Worm (Caenorhabditis elegans): ENCODE results near the gene rdl-1.

DNA sequence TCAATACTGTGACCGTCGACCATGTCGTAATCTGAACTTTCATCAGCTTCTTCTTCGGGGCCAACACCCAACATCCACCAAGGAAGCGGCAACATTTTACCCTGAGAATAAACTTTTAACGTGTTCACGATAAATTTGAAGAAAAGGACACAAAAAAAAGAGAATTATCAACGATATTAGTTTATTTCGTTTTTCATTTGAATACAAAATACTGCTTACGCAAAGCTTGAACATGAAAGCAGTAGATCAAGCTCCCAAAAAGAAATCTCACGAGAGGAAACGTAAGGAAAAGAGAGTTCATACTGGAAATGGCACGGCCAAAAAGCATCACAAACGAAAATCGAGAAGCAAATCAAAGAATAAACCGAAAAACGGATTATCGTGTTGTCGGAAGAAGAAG is 6.3 kb downstream of the rdl-1 start, which contains the start of the genes C46A5.6 and C46A5.1:
- TF ChIP-seq lin-15B (tag; optimal IDR thresholded peaks at IDR 0.05) (no peak), nhr-77 (tag; optimal IDR thresholded peaks at IDR 0.05) (no peak), tbx-2 (tag; optimal IDR thresholded peaks at IDR 0.05) (no peak), ceh-28 (tag; optimal IDR thresholded peaks at IDR 0.05) (no peak), nhr-76 (tag; optimal IDR thresholded peaks at IDR 0.05) (no peak), R02D3.7 (tag; optimal IDR thresholded peaks at IDR 0.05) (no peak)
